Worm (Caenorhabditis elegans): ENCODE data around the gene nfu-1.

nfu-1 gene

DNA sequence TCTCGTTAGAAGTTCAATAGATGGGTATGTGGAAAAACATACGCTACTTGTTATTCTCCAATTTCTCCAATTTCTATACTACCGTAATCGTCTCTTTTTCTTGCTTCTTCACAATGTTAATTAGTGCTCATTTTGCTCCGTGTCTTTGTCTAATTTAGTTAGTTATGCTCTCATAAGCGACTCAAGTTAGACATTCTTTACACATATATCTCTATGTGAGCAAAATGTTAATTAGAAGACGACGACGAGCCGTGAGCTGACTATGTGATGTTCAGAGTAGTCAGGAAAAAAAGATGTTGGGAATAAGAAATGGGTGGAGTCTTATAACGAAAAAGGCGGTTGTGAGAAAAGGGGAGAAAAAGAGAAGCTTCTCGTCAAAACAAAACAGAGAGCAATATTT, 39.7 kb upstream of the nfu-1 start:
- TF ChIP-seq elt-4 (tag; optimal IDR thresholded peaks at IDR 0.05): no peak
- no peak for TF ChIP-seq fkh-6 (tag; optimal IDR thresholded peaks at IDR 0.05)
- TF ChIP-seq ceh-14 (tag; optimal IDR thresholded peaks at IDR 0.05): peak; percentile 51
- TF ChIP-seq C08G9.2 (tag; optimal IDR thresholded peaks at IDR 0.05): no peak
- TF ChIP-seq pat-9 (tag; optimal IDR thresholded peaks at IDR 0.05): no peak
- no peak for TF ChIP-seq sox-2 (GFP tag; IDR thresholded peaks at IDR 0.05)
- peak; percentile 40 for TF ChIP-seq unc-42 (tag; optimal IDR thresholded peaks at IDR 0.05)

DNA sequence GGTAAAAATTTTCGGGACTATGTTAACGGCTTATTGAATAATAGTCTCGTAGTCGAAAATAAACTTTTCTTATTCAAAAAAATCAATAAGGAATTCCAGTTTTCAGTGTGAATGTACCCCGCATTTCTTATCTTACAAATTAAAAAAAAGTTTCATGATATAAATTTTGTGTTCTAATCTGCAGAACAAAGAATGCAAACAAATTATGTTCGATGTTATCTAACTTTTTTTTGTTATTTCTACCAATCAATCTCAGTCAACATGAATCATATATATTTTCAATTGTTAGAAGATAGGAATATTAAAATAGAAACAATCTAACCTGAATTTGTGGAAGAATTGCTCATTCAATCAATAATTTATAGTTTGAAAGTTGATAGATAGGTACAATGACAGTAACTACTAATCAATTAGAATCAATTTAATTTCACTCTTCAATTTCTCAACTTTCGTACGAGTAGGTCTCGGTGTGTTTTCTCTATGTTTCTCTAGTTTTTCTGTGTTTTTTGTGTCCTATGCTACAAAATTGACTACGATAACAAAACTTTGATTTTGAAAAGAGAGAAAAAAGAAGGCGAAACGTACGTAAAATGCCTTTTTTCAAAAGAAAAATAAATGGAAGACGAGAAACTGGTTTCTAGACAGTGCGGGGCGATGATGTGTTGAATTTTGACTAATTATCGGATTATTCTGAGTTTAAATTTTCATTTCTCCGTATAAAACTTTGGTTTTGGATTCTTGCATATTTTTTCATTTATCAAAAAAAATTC, 37.2 kb upstream of the nfu-1 start, which contains the start of the genes unc-43 and Y43C5B.3:
TSS of gene unc-43 (minus strand) at position 347 of the 770 bp plus-strand sequence.
TSS of gene Y43C5B.3 (plus strand) at position 720 of the 770 bp plus-strand sequence.
- TF ChIP-seq ceh-34 (tag; optimal IDR thresholded peaks at IDR 0.05): no peak

- TF ChIP-seq sox-2 (GFP tag; IDR thresholded peaks at IDR 0.05): no peak
- no peak for TF ChIP-seq ceh-45 (GFP tag; IDR thresholded peaks at IDR 0.05)
- no peak for TF ChIP-seq odd-2 (tag; optimal IDR thresholded peaks at IDR 0.05)
- TF ChIP-seq unc-3 (GFP tag; conservative IDR thresholded peaks at IDR 0.05): no peak
- no peak for TF ChIP-seq unc-3 (tag; optimal IDR thresholded peaks at IDR 0.05)
- no peak for TF ChIP-seq unc-42 (tag; optimal IDR thresholded peaks at IDR 0.05)
- no peak for TF ChIP-seq pag-3 (tag; optimal IDR thresholded peaks at IDR 0.05; ENCODE audit: borderline replicate concordance)
- TF ChIP-seq nfya-1 (tag; optimal IDR thresholded peaks at IDR 0.05): no peak
- TF ChIP-seq lin-11 (tag; optimal IDR thresholded peaks at IDR 0.05): no peak
- TF ChIP-seq ahr-1 (tag; optimal IDR thresholded peaks at IDR 0.05): no peak
- no peak for TF ChIP-seq ztf-16 (tag; optimal IDR thresholded peaks at IDR 0.05)
- no peak for TF ChIP-seq ceh-6 (GFP tag; optimal IDR thresholded peaks at IDR 0.05)
- no peak for TF ChIP-seq pha-4 (tag; optimal IDR thresholded peaks at IDR 0.05)
- TF ChIP-seq ceh-48 (tag; optimal IDR thresholded peaks at IDR 0.05): no peak
- TF ChIP-seq ceh-34 (tag; optimal IDR thresholded peaks at IDR 0.05): no peak
Observed at ce11 chrIV:10352243-10352642, 35.0 kb upstream of the nfu-1 start, which contains the start of gene Y43C5B.2. TSS of gene Y43C5B.2 (minus strand) at chrIV:10352343.

ce11 chrIV:10357072-10357471, 30.1 kb upstream of the nfu-1 start, which contains the start of gene R11A8.1:
TSS of gene R11A8.1 (minus strand) at chrIV:10357172.
- TF ChIP-seq dve-1 (tag; optimal IDR thresholded peaks at IDR 0.05) (no peak), unc-86 (tag; optimal IDR thresholded peaks at IDR 0.05) (no peak), ztf-16 (tag; optimal IDR thresholded peaks at IDR 0.05) (no peak), npax-4 (tag; optimal IDR thresholded peaks at IDR 0.05) (no peak)

DNA sequence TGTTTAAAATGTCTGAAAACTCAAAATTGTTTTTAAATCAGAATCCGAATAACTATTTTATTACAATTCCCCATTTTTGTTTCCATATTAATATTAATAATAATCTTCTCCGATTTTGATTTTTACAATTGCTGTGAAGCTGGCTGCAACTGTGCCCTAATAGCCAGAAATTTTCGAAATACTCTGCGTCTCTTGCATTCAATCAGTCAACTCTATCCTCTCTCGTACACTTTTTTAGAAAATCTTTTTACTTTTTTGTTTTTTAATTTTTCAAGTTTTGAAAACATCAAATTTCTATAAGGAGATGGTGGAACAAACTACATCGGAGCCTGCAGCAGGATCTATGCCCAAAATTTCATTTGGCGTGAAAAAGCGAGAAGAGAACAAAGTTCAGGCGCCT, 29.4 kb upstream of the nfu-1 start, which contains the start of gene gkow-1:
TSS of gene gkow-1 (plus strand) at position 301 of the 400 bp plus-strand sequence.
- TF ChIP-seq ceh-22 (tag; optimal IDR thresholded peaks at IDR 0.05) (no peak), F13H6.1 (tag; optimal IDR thresholded peaks at IDR 0.05) (no peak), ceh-2 (tag; optimal IDR thresholded peaks at IDR 0.05) (no peak), dmd-4 (tag; optimal IDR thresholded peaks at IDR 0.05; ENCODE audit: borderline replicate concordance) (no peak), pqm-1 (tag; optimal IDR thresholded peaks at IDR 0.05) (no peak), pax-1 (tag; optimal IDR thresholded peaks at IDR 0.05) (no peak), lin-11 (tag; optimal IDR thresholded peaks at IDR 0.05) (no peak), zip-5 (tag; optimal IDR thresholded peaks at IDR 0.05) (no peak), ceh-34 (tag; optimal IDR thresholded peaks at IDR 0.05) (no peak), unc-55 (GFP tag; optimal IDR thresholded peaks at IDR 0.05) (no peak), pat-9 (tag; optimal IDR thresholded peaks at IDR 0.05) (no peak), ceh-48 (tag; optimal IDR thresholded peaks at IDR 0.05) (no peak), ceh-19 (GFP tag; optimal IDR thresholded peaks at IDR 0.05) (no peak), sox-2 (GFP tag; IDR thresholded peaks at IDR 0.05) (no peak), ref-2 (tag; optimal IDR thresholded peaks at IDR 0.05) (no peak)

Data from whole organism, late embryonic.